Worm (Caenorhabditis elegans): ENCODE results near the gene dap-3.
A peak's percentile ranks its signal among the peaks of the same experiment; 100 is the strongest.

Gene dap-3

DNA sequence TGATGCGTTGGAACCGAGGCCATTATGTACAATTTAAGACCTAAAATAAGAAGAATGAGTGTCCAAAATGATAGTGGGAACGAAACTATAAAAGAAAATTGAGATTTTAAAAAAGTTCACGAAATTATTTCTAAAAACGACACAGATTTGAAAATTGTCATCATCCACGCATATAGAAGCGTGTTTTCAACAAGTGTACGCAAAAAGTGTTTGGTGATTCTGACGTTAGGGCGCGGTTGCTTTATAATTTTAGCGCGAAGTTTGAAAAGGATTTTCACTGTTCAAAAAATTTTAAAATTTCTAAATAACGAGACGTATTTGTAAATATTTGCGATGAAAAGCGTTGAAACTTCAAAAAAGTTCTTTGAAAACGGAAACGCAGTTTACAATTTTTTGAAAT is 17.6 kb upstream of the dap-3 start, which contains the start of gene cdc-48.1 (continued):
- peak; percentile 94 for TF ChIP-seq nfya-2 (GFP tag; IDR thresholded peaks at IDR 0.05)
- TF ChIP-seq F22D6.2 (tag; optimal IDR thresholded peaks at IDR 0.05): peak; percentile 95
- TF ChIP-seq F49E8.2 (tag; optimal IDR thresholded peaks at IDR 0.05; ENCODE audit: insufficient read depth): peak; percentile 99
- no peak for TF ChIP-seq zfh-2 (GFP tag; conservative IDR thresholded peaks at IDR 0.05)
- TF ChIP-seq ceh-58 (GFP tag; IDR thresholded peaks at IDR 0.05): 0 out of 2 replicates have a peak, but pooled peaks have one; percentile 88
- no peak for TF ChIP-seq tbx-9 (tag; optimal IDR thresholded peaks at IDR 0.05; ENCODE audit: borderline replicate concordance)
- peak; percentile 94 for TF ChIP-seq ceh-100 (GFP tag; IDR thresholded peaks at IDR 0.05)
- TF ChIP-seq ztf-26 (tag; optimal IDR thresholded peaks at IDR 0.05): peak; percentile 99
- TF ChIP-seq lsl-1 (GFP tag; optimal IDR thresholded peaks at IDR 0.05): peak; percentile 96
- peak; percentile 99 for TF ChIP-seq somi-1 (GFP tag; optimal IDR thresholded peaks at IDR 0.05)
- TF ChIP-seq pha-4 (tag; optimal IDR thresholded peaks at IDR 0.05): peak; percentile 98
- TF ChIP-seq mxl-1 (tag; optimal IDR thresholded peaks at IDR 0.05): no peak
- peak; percentile 95 for TF ChIP-seq bed-2 (GFP tag; IDR thresholded peaks at IDR 0.05)
- TF ChIP-seq snpc-1.1 (tag; optimal IDR thresholded peaks at IDR 0.05; ENCODE audit: insufficient read depth): peak; percentile 87
- peak; percentile 59 for TF ChIP-seq fkh-3 (tag; optimal IDR thresholded peaks at IDR 0.05)
- TF ChIP-seq attf-3 (GFP tag; conservative IDR thresholded peaks at IDR 0.05): peak; percentile 94
- peak; percentile 98 for TF ChIP-seq let-526 (GFP tag; IDR thresholded peaks at IDR 0.05)
- TF ChIP-seq ztf-25 (GFP tag; IDR thresholded peaks at IDR 0.05): peak; percentile 94
- peak; percentile 99 for TF ChIP-seq lin-40 (tag; optimal IDR thresholded peaks at IDR 0.05)
- peak; percentile 98 for TF ChIP-seq repo-1 (tag; optimal IDR thresholded peaks at IDR 0.05)
- TF ChIP-seq ets-4 (GFP tag; optimal IDR thresholded peaks at IDR 0.05): peak; percentile 97
- peak; percentile 97 for TF ChIP-seq Y56A3A.18 (GFP tag; IDR thresholded peaks at IDR 0.05)
- peak; percentile 99 for TF ChIP-seq C17E4.6 (GFP tag; IDR thresholded peaks at IDR 0.05)
- peak; percentile 100 for TF ChIP-seq dpl-1 (GFP tag; optimal IDR thresholded peaks at IDR 0.05)
- no peak for TF ChIP-seq nfya-1 (tag; optimal IDR thresholded peaks at IDR 0.05; ENCODE audit: borderline replicate concordance, insufficient read depth)
- peak; percentile 99 for TF ChIP-seq snpc-3.4 (tag; optimal IDR thresholded peaks at IDR 0.05)
- TF ChIP-seq zim-3 (tag; optimal IDR thresholded peaks at IDR 0.05): peak; percentile 96
- TF ChIP-seq mes-4 (tag; optimal IDR thresholded peaks at IDR 0.05): peak; percentile 86
- peak; percentile 100 for TF ChIP-seq K11D2.4 (GFP tag; IDR thresholded peaks at IDR 0.05)
- peak; percentile 87 for TF ChIP-seq xnd-1 (tag; optimal IDR thresholded peaks at IDR 0.05)
- peak; percentile 89 for TF ChIP-seq ztf-18 (tag; optimal IDR thresholded peaks at IDR 0.05)
- TF ChIP-seq sea-2 (GFP tag; IDR thresholded peaks at IDR 0.05): peak; percentile 83; the same call in 1 of the 2 replicates
- TF ChIP-seq F55B11.4 (tag; optimal IDR thresholded peaks at IDR 0.05; ENCODE audit: borderline replicate concordance, insufficient read depth): no peak
- peak; percentile 96 for TF ChIP-seq F33H1.4 (GFP tag; IDR thresholded peaks at IDR 0.05)
- peak; percentile 95 for TF ChIP-seq B0035.1 (tag; optimal IDR thresholded peaks at IDR 0.05)
- peak; percentile 64; the same call in 1 of the 2 replicates for TF ChIP-seq egrh-3 (GFP tag; IDR thresholded peaks at IDR 0.05)
- no peak; the same call in 1 of the 2 replicates for TF ChIP-seq lag-1 (GFP tag; IDR thresholded peaks at IDR 0.05)
- TF ChIP-seq F10E7.11 (tag; optimal IDR thresholded peaks at IDR 0.05): peak; percentile 87
- peak; percentile 97 for TF ChIP-seq nhr-90 (tag; optimal IDR thresholded peaks at IDR 0.05)
- TF ChIP-seq hmg-1.2 (GFP tag; IDR thresholded peaks at IDR 0.05): peak; percentile 94
- peak; percentile 93 for TF ChIP-seq F57C9.4 (tag; optimal IDR thresholded peaks at IDR 0.05)
- no peak for TF ChIP-seq sdz-38 (tag; optimal IDR thresholded peaks at IDR 0.05)
- TF ChIP-seq Y95B8A.8 (GFP tag; IDR thresholded peaks at IDR 0.05): peak; percentile 100
- peak; percentile 100 for TF ChIP-seq Y53G8AR.9 (GFP tag; conservative IDR thresholded peaks at IDR 0.05)
- peak; percentile 100 for TF ChIP-seq mcd-1 (GFP tag; IDR thresholded peaks at IDR 0.05)
- TF ChIP-seq unc-130 (GFP tag; optimal IDR thresholded peaks at IDR 0.05): peak; percentile 98
- peak; percentile 18 for TF ChIP-seq rpc-1 (optimal IDR thresholded peaks at IDR 0.05)
- peak; percentile 14 for TF ChIP-seq rpc-1 (tag; optimal IDR thresholded peaks at IDR 0.05)
